Worm (Caenorhabditis elegans) whole organism, late embryonic: ENCODE results near the gene T24E12.2.
A peak's percentile ranks its signal among the peaks of the same experiment; 100 is the strongest.

Experiments used
- C08G9.2 ChIP-seq: sonication (generic microtip); optimal IDR thresholded peaks from 2 replicates; lab custom pipeline; 2016; ENCODE audit warnings: mild to moderate bottlenecking, missing genetic modification characterization, moderate library complexity, missing compliant biosample characterization
- C38D4.7 ChIP-seq: fragments of 200-800 bp; sonication (Bioruptor generic); optimal IDR thresholded peaks from 2 replicates; lab custom pipeline; 2018; ENCODE audit warnings: mild to moderate bottlenecking, missing genetic modification characterization, moderate library complexity, missing compliant biosample characterization
- F13H6.1 ChIP-seq: sonication (generic microtip); optimal IDR thresholded peaks from 2 replicates; lab custom pipeline; 2016; ENCODE audit warnings: missing genetic modification characterization, missing compliant biosample characterization
- K09A11.1 ChIP-seq: sonication (generic microtip); optimal IDR thresholded peaks from 2 replicates; lab custom pipeline; 2017; ENCODE audit warnings: antibody characterized with exemption, mild to moderate bottlenecking, missing genetic modification characterization, missing compliant biosample characterization; ENCODE audit not compliant: insufficient read depth
- ama-1 ChIP-seq: fragments of 150-350 bp; optimal IDR thresholded peaks from 2 replicates; lab custom pipeline; 2014
- ceh-14 ChIP-seq: sonication (generic microtip); optimal IDR thresholded peaks from 2 replicates; lab custom pipeline; 2016; ENCODE audit warnings: missing genotype, missing genetic modification characterization, missing compliant biosample characterization
- ceh-2 ChIP-seq: sonication (generic microtip); optimal IDR thresholded peaks from 2 replicates; lab custom pipeline; 2016; ENCODE audit warnings: missing genotype, missing genetic modification characterization, missing compliant biosample characterization
- ceh-22 ChIP-seq: sonication (generic microtip); optimal IDR thresholded peaks from 2 replicates; lab custom pipeline; 2017; ENCODE audit warnings: missing biosample characterization, missing genetic modification characterization
- ceh-24 ChIP-seq: sonication (generic microtip); optimal IDR thresholded peaks from 2 replicates; lab custom pipeline; 2016; ENCODE audit warnings: mild to moderate bottlenecking, missing genetic modification characterization, missing compliant biosample characterization
- ceh-31 ChIP-seq: sonication (generic microtip); optimal IDR thresholded peaks from 2 replicates; lab custom pipeline; 2016; ENCODE audit warnings: missing genetic modification characterization, missing compliant biosample characterization
- ceh-9 ChIP-seq: sonication (generic microtip); optimal IDR thresholded peaks from 2 replicates; lab custom pipeline; 2016; ENCODE audit warnings: mild to moderate bottlenecking, missing genetic modification characterization, inconsistent platforms, missing compliant biosample characterization
- dmd-4 ChIP-seq: sonication (generic microtip); optimal IDR thresholded peaks from 2 replicates; lab custom pipeline; 2016; ENCODE audit warnings: borderline replicate concordance, missing genetic modification characterization, missing compliant biosample characterization
- elt-2 ChIP-seq: sonication (generic microtip); optimal IDR thresholded peaks from 2 replicates; lab custom pipeline; 2016; ENCODE audit warnings: missing genetic modification reagents, missing genetic modification characterization, missing compliant biosample characterization
- elt-4 ChIP-seq: sonication (generic microtip); optimal IDR thresholded peaks from 2 replicates; lab custom pipeline; 2016; ENCODE audit warnings: missing genetic modification characterization, missing compliant biosample characterization
- fkh-6 ChIP-seq: sonication (generic microtip); optimal IDR thresholded peaks from 2 replicates; lab custom pipeline; 2016; ENCODE audit warnings: missing genetic modification characterization, missing compliant biosample characterization
- gmeb-2 ChIP-seq: sonication (generic microtip); optimal IDR thresholded peaks from 2 replicates; lab custom pipeline; 2016; ENCODE audit warnings: missing genetic modification characterization, inconsistent platforms, missing compliant biosample characterization
- hlh-15 ChIP-seq: sonication (generic microtip); optimal IDR thresholded peaks from 2 replicates; lab custom pipeline; 2016; ENCODE audit warnings: missing genetic modification characterization, missing compliant biosample characterization
- hlh-30 ChIP-seq: sonication (generic microtip); optimal IDR thresholded peaks from 2 replicates; lab custom pipeline; 2017; ENCODE audit warnings: antibody characterized with exemption, missing genetic modification characterization, missing compliant biosample characterization; ENCODE audit not compliant: insufficient read depth
- hlh-6 ChIP-seq: sonication (generic microtip); optimal IDR thresholded peaks from 2 replicates; lab custom pipeline; 2016; ENCODE audit warnings: missing genotype, missing genetic modification characterization, missing compliant biosample characterization
- mec-3 ChIP-seq: sonication (generic microtip); optimal IDR thresholded peaks from 2 replicates; lab custom pipeline; 2016; ENCODE audit warnings: borderline replicate concordance, missing genetic modification characterization, missing compliant biosample characterization
- nfya-1 ChIP-seq: sonication (generic microtip); optimal IDR thresholded peaks from 2 replicates; lab custom pipeline; 2017; ENCODE audit warnings: missing genetic modification characterization, mild to moderate bottlenecking, missing compliant biosample characterization, antibody characterized with exemption, moderate library complexity
- nhr-232 ChIP-seq: sonication (generic microtip); optimal IDR thresholded peaks from 2 replicates; lab custom pipeline; 2016; ENCODE audit warnings: missing genetic modification characterization, missing compliant biosample characterization
- pax-1 ChIP-seq: fragments of 150-350 bp; optimal IDR thresholded peaks from 2 replicates; lab custom pipeline; 2014; ENCODE audit warnings: missing biosample characterization, missing genetic modification characterization
- pha-2 ChIP-seq: sonication (generic microtip); optimal IDR thresholded peaks from 2 replicates; lab custom pipeline; 2017; ENCODE audit warnings: mild to moderate bottlenecking, missing genetic modification characterization, missing compliant biosample characterization
- pqm-1 ChIP-seq: sonication (generic microtip); optimal IDR thresholded peaks from 2 replicates; lab custom pipeline; 2016; ENCODE audit warnings: missing genetic modification characterization, missing compliant biosample characterization
- pros-1 ChIP-seq: fragments of 150-350 bp; optimal IDR thresholded peaks from 2 replicates; lab custom pipeline; 2014; ENCODE audit warnings: missing biosample characterization, missing genetic modification reagents, missing genetic modification characterization
- ref-2 ChIP-seq: sonication (generic microtip); optimal IDR thresholded peaks from 2 replicates; lab custom pipeline; 2016; ENCODE audit warnings: missing genetic modification characterization, missing compliant biosample characterization
- rnt-1 ChIP-seq: sonication (generic microtip); optimal IDR thresholded peaks from 2 replicates; lab custom pipeline; 2016; ENCODE audit warnings: missing genetic modification characterization, missing compliant biosample characterization
- sdc-2 ChIP-seq: sonication (generic microtip); optimal IDR thresholded peaks from 2 replicates; lab custom pipeline; 2016; ENCODE audit warnings: missing genotype, missing genetic modification characterization, missing compliant biosample characterization
- sox-2 ChIP-seq: fragments of 200-800 bp; sonication (Bioruptor generic); IDR thresholded peaks from 2 replicates; pipeline ENCODE4 v1.3.6; 2022; ENCODE audit warnings: missing genetic modification reagents, missing genetic modification characterization, missing compliant biosample characterization
- tbx-2 ChIP-seq: sonication (generic microtip); optimal IDR thresholded peaks from 2 replicates; lab custom pipeline; 2016; ENCODE audit warnings: missing genetic modification characterization, missing compliant biosample characterization
- ttx-3 ChIP-seq: sonication (generic microtip); optimal IDR thresholded peaks from 2 replicates; lab custom pipeline; 2016; ENCODE audit warnings: missing genetic modification reagents, missing genetic modification characterization, missing compliant biosample characterization
- unc-3 ChIP-seq, 2 experiments: fragments of 200-800 bp in 1 of 2; sonication (Bioruptor generic) in 1 of 2; sonication (generic microtip) in 1 of 2; conservative IDR thresholded peaks in 1 of 2; optimal IDR thresholded peaks in 1 of 2; 2 replicates each; pipeline versions ENCODE4 v1.3.6 to Lab custom; 2016 to 2022; ENCODE audit warnings: missing compliant biosample characterization in 2 of 2, missing genetic modification characterization in 2 of 2, missing genetic modification reagents in 1 of 2
- unc-42 ChIP-seq: sonication (generic microtip); optimal IDR thresholded peaks from 2 replicates; lab custom pipeline; 2016; ENCODE audit warnings: missing genotype, missing genetic modification characterization, missing compliant biosample characterization

The T24E12.2 gene

DNA sequence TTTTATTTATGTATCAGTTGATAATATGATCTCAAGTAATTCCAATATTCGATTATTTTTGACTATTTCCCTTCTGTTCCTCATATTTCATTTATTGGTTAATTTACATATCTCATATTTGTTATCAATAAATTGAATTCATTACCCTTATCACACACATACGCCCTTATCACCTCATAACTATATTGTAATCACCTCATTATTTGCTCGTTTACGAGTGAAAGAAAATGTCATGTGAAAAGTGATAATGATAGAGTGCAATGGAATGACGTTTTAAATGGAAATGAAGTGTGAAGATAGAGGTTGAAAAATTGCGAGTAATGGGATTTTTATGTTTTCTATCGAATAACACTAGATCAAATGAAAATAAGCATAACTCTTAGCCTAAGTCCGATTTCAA lies 3.8 kb downstream of the T24E12.2 start:
- no peak for TF ChIP-seq ref-2 (tag; lab: Kevin White, UChicago)
- TF ChIP-seq ttx-3 (tag; lab: Kevin White, UChicago), result no peak
- no peak for TF ChIP-seq pros-1
- TF ChIP-seq ceh-22 (tag; lab: Kevin White, UChicago), result no peak
- TF ChIP-seq elt-2 (tag; lab: Kevin White, UChicago), result peak; percentile 99
- TF ChIP-seq hlh-15 (tag; lab: Kevin White, UChicago), result no peak
- peak; percentile 53 for TF ChIP-seq pqm-1 (tag; lab: Kevin White, UChicago)
- TF ChIP-seq unc-3 (GFP tag; conservative IDR thresholded peaks at IDR 0.05; lab: Robert Waterston, UW), result no peak
- TF ChIP-seq unc-3 (tag; optimal IDR thresholded peaks at IDR 0.05; lab: Kevin White, UChicago), result no peak
- TF ChIP-seq sox-2 (GFP tag; lab: Robert Waterston, UW), result no peak
- TF ChIP-seq pax-1, result no peak
- TF ChIP-seq hlh-30, result no peak
- TF ChIP-seq, all 69 proteins: peak for 2

ce11 chrII:3787151-3787550 lies 4.4 kb downstream of the T24E12.2 start, which contains the start of gene T24E12.13:
T24E12.13 (plus strand) TSS chrII:3787451.
- no peak for TF ChIP-seq ama-1 (lab: Kevin White, UChicago)
- TF ChIP-seq tbx-2 (tag; lab: Kevin White, UChicago), result no peak
- TF ChIP-seq ceh-31 (tag; lab: Kevin White, UChicago), result no peak
- no peak for TF ChIP-seq dmd-4 (tag; lab: Kevin White, UChicago)
- no peak for TF ChIP-seq ceh-9 (tag; lab: Kevin White, UChicago)
- TF ChIP-seq pax-1, result no peak

- TF ChIP-seq tbx-2 (tag; lab: Kevin White, UChicago) (no peak), ceh-9 (tag; lab: Kevin White, UChicago) (no peak), pqm-1 (tag; lab: Kevin White, UChicago) (no peak), unc-42 (no peak), elt-4 (tag; lab: Kevin White, UChicago) (no peak), ttx-3 (tag; lab: Kevin White, UChicago) (no peak), pha-2 (tag; lab: Kevin White, UChicago) (no peak), ceh-14 (tag; lab: Kevin White, UChicago) (no peak), C08G9.2 (no peak), sdc-2 (tag; lab: Kevin White, UChicago) (no peak), gmeb-2 (no peak), C38D4.7 (GFP tag; lab: Kevin White, UChicago) (no peak), ref-2 (tag; lab: Kevin White, UChicago) (no peak), K09A11.1 (tag; lab: Kevin White, UChicago) (no peak), ama-1 (lab: Kevin White, UChicago) (no peak), hlh-6 (tag; lab: Kevin White, UChicago) (no peak), nfya-1 (tag; lab: Kevin White, UChicago) (no peak)
Measured at ce11 chrII:3788356-3788962, 5.7 kb downstream of the T24E12.2 start.

- TF ChIP-seq ama-1 (lab: Kevin White, UChicago) (no peak), rnt-1 (tag; lab: Kevin White, UChicago) (no peak), hlh-6 (tag; lab: Kevin White, UChicago) (no peak), K09A11.1 (tag; lab: Kevin White, UChicago) (no peak), hlh-15 (tag; lab: Kevin White, UChicago) (no peak), mec-3 (tag; lab: Kevin White, UChicago) (no peak), fkh-6 (tag; lab: Kevin White, UChicago) (no peak), ceh-2 (tag; lab: Kevin White, UChicago) (no peak), nhr-232 (no peak), ceh-24 (tag; lab: Kevin White, UChicago) (no peak), pha-2 (tag; lab: Kevin White, UChicago) (no peak), F13H6.1 (no peak)
Measured at ce11 chrII:3793336-3793735, 10.6 kb downstream of the T24E12.2 start, which contains the start of gene fbxb-99. fbxb-99 (minus strand) TSS chrII:3793436.
